Fruit fly (Drosophila melanogaster): ENCODE data around the gene RhoGAP100F.

DNA sequence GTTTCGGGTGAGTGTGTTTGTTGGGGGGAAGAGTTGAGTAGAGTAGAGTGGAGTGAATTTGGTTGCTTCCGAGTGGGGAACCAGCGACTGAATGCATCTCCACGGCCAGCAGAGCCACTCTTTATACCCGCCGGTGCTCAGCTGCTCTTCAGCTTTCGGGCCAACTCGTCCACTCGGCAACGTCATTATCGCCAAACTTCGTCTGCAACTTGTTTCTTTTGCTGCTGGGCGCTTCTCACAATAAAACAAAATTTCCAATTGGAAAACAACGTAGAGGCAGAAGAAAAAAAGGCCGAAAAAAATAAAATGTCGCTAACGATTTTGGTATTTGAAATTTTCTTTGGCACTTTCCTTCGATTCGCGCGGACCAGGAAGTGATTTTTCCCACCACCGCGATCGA lies 47.7 kb upstream of the RhoGAP100F start, which contains the start of gene CG2150:
- TF ChIP-seq h (optimal IDR thresholded peaks at IDR 0.05) (no peak), Sin3A (optimal IDR thresholded peaks at IDR 0.05) (no peak), psq (optimal IDR thresholded peaks at IDR 0.05) (no peak)
